Worm (Caenorhabditis elegans) whole organism, L1 larva: ENCODE results near the gene F41H10.4.

ENCODE experiments used
- F16B12.6 ChIP-seq: fragments of 150-350 bp; optimal IDR thresholded peaks from 2 replicates; lab custom pipeline; 2014; ENCODE audit warnings: missing biosample characterization, missing genetic modification characterization
- aha-1 ChIP-seq: fragments of 150-350 bp; optimal IDR thresholded peaks from 2 replicates; lab custom pipeline; 2014; ENCODE audit warnings: missing biosample characterization, missing genetic modification characterization
- aly-2 ChIP-seq: fragments of 150-350 bp; optimal IDR thresholded peaks from 2 replicates; lab custom pipeline; 2014; ENCODE audit warnings: missing biosample characterization, missing genetic modification characterization
- ceh-63 ChIP-seq: fragments of 200-800 bp; sonication (Bioruptor generic); optimal IDR thresholded peaks from 2 replicates; lab custom pipeline; 2018; ENCODE audit warnings: mild to moderate bottlenecking, missing genetic modification characterization, missing compliant biosample characterization
- ceh-8 ChIP-seq: fragments of 200-800 bp; sonication (Bioruptor generic); optimal IDR thresholded peaks from 2 replicates; lab custom pipeline; 2018; ENCODE audit warnings: mild to moderate bottlenecking, missing genetic modification characterization, moderate library complexity, missing compliant biosample characterization
- ceh-82 ChIP-seq, 3 experiments: fragments of 150-350 bp in 1 of 3; sonication (generic microtip) in 2 of 3; optimal IDR thresholded peaks; 2 replicates each; lab custom pipeline; 2014 to 2017; ENCODE audit warnings: missing biosample characterization in 3 of 3, missing genetic modification characterization in 3 of 3
- egl-13 ChIP-seq: sonication (generic microtip); optimal IDR thresholded peaks from 2 replicates; lab custom pipeline; 2016; ENCODE audit warnings: missing genotype, missing genetic modification reagents, missing genetic modification characterization, missing compliant biosample characterization
- egl-27 ChIP-seq, 2 experiments: fragments of 150-350 bp in 1 of 2; sonication (generic microtip); optimal IDR thresholded peaks; 3 replicates each; lab custom pipeline; 2017 to 2018; ENCODE audit warnings: missing biosample characterization in 2 of 2, missing genetic modification characterization in 2 of 2, missing genetic modification reagents in 2 of 2
- elt-3 ChIP-seq, 6 experiments: fragments of 150-350 bp in 1 of 6; sonication (generic microtip); optimal IDR thresholded peaks; 2 replicates each; lab custom pipeline; 2017 to 2018; ENCODE audit warnings: missing biosample characterization in 6 of 6, missing genetic modification characterization in 6 of 6, inconsistent platforms in 1 of 6
- fkh-10 ChIP-seq: sonication (generic microtip); optimal IDR thresholded peaks from 2 replicates; lab custom pipeline; 2017; ENCODE audit warnings: missing biosample characterization, missing genetic modification reagents, missing genetic modification characterization
- fkh-4 ChIP-seq: sonication (generic microtip); optimal IDR thresholded peaks from 2 replicates; lab custom pipeline; 2016; ENCODE audit warnings: missing compliant biosample characterization, missing genetic modification characterization, borderline replicate concordance
- fkh-8 ChIP-seq: sonication (generic microtip); optimal IDR thresholded peaks from 2 replicates; lab custom pipeline; 2016; ENCODE audit warnings: mild to moderate bottlenecking, missing genetic modification characterization, missing compliant biosample characterization
- fos-1 ChIP-seq: fragments of 150-350 bp; optimal IDR thresholded peaks from 2 replicates; lab custom pipeline; 2014; ENCODE audit warnings: missing biosample characterization, missing genetic modification characterization
- grh-1 ChIP-seq: fragments of 200-800 bp; sonication (Bioruptor generic); IDR thresholded peaks from 2 replicates; pipeline ENCODE4 v1.3.6; 2022; ENCODE audit warnings: missing genetic modification reagents, missing genetic modification characterization, missing compliant biosample characterization
- hlh-17 ChIP-seq: fragments of 200-800 bp; sonication (Bioruptor generic); optimal IDR thresholded peaks from 2 replicates; lab custom pipeline; 2018; ENCODE audit warnings: missing genetic modification characterization, mild to moderate bottlenecking, missing compliant biosample characterization, moderate library complexity, borderline replicate concordance
- hlh-4 ChIP-seq: sonication (generic microtip); optimal IDR thresholded peaks from 2 replicates; lab custom pipeline; 2016; ENCODE audit warnings: mild to moderate bottlenecking, missing genetic modification characterization, missing compliant biosample characterization
- hpl-2 ChIP-seq: fragments of 150-350 bp; optimal IDR thresholded peaks from 2 replicates; lab custom pipeline; 2014; ENCODE audit warnings: missing biosample characterization, missing genetic modification reagents, missing genetic modification characterization
- isw-1 ChIP-seq: fragments of 200-800 bp; sonication (Bioruptor generic); IDR thresholded peaks from 2 replicates; pipeline ENCODE4 v1.3.6; 2022; ENCODE audit warnings: missing genetic modification characterization, missing compliant biosample characterization
- jun-1 ChIP-seq: fragments of 150-350 bp; optimal IDR thresholded peaks from 2 replicates; lab custom pipeline; 2014; ENCODE audit warnings: missing biosample characterization, missing genetic modification reagents, missing genetic modification characterization
- lin-14 ChIP-seq: fragments of 200-800 bp; sonication (Bioruptor generic); optimal IDR thresholded peaks from 2 replicates; lab custom pipeline; 2018; ENCODE audit warnings: mild to moderate bottlenecking, missing genetic modification characterization, moderate library complexity, missing compliant biosample characterization
- lin-39 ChIP-seq: fragments of 150-350 bp; optimal IDR thresholded peaks from 2 replicates; lab custom pipeline; 2014; ENCODE audit warnings: missing biosample characterization, missing genetic modification reagents, missing genetic modification characterization
- lsy-2 ChIP-seq, 2 experiments: fragments of 150-350 bp; optimal IDR thresholded peaks; 2 replicates each; lab custom pipeline; 2014; ENCODE audit warnings: missing biosample characterization in 2 of 2, missing genetic modification characterization in 2 of 2
- mdl-1 ChIP-seq, 2 experiments: fragments of 150-350 bp; optimal IDR thresholded peaks; 2 replicates each; lab custom pipeline; 2014 to 2017; ENCODE audit warnings: missing biosample characterization in 2 of 2, missing genetic modification characterization in 2 of 2, inconsistent platforms in 1 of 2
- mef-2 ChIP-seq: fragments of 150-350 bp; optimal IDR thresholded peaks from 2 replicates; lab custom pipeline; 2014; ENCODE audit warnings: missing biosample characterization, missing genetic modification characterization
- nhr-12 ChIP-seq: sonication (generic microtip); optimal IDR thresholded peaks from 2 replicates; lab custom pipeline; 2017; ENCODE audit warnings: missing biosample characterization, missing genetic modification characterization
- nhr-19 ChIP-seq: fragments of 200-800 bp; sonication (Bioruptor generic); conservative IDR thresholded peaks from 2 replicates; pipeline ENCODE4 v1.3.6; 2022; ENCODE audit warnings: missing genetic modification characterization, missing compliant biosample characterization
- nhr-20 ChIP-seq: sonication (generic microtip); optimal IDR thresholded peaks from 2 replicates; lab custom pipeline; 2016; ENCODE audit warnings: mild to moderate bottlenecking, missing genetic modification characterization, missing compliant biosample characterization
- nhr-237 ChIP-seq: fragments of 150-350 bp; optimal IDR thresholded peaks from 2 replicates; lab custom pipeline; 2014; ENCODE audit warnings: missing biosample characterization, missing genetic modification characterization
- nhr-28 ChIP-seq: fragments of 150-350 bp; optimal IDR thresholded peaks from 2 replicates; lab custom pipeline; 2014; ENCODE audit warnings: missing biosample characterization, missing genetic modification characterization
- nhr-76 ChIP-seq: sonication (generic microtip); optimal IDR thresholded peaks from 2 replicates; lab custom pipeline; 2017; ENCODE audit warnings: missing biosample characterization, missing genetic modification characterization
- nhr-90 ChIP-seq: sonication (generic microtip); optimal IDR thresholded peaks from 2 replicates; lab custom pipeline; 2016; ENCODE audit warnings: mild to moderate bottlenecking, missing genetic modification characterization, missing compliant biosample characterization; ENCODE audit not compliant: poor library complexity
- skn-1 ChIP-seq: fragments of 150-350 bp; optimal IDR thresholded peaks from 2 replicates; lab custom pipeline; 2014; ENCODE audit warnings: missing biosample characterization, missing genetic modification characterization
- sptf-1 ChIP-seq: fragments of 150-350 bp; optimal IDR thresholded peaks from 2 replicates; lab custom pipeline; 2014; ENCODE audit warnings: missing biosample characterization, missing genetic modification characterization
- swsn-7 ChIP-seq: sonication (generic microtip); optimal IDR thresholded peaks from 2 replicates; lab custom pipeline; 2016; ENCODE audit warnings: missing genetic modification characterization, missing compliant biosample characterization
- tlp-1 ChIP-seq: fragments of 150-350 bp; optimal IDR thresholded peaks from 2 replicates; lab custom pipeline; 2014; ENCODE audit warnings: missing biosample characterization, missing genetic modification characterization
- unc-130 ChIP-seq: fragments of 150-350 bp; optimal IDR thresholded peaks from 2 replicates; lab custom pipeline; 2017; ENCODE audit warnings: missing biosample characterization, missing genetic modification characterization, inconsistent platforms
- unc-30 ChIP-seq: sonication (generic microtip); optimal IDR thresholded peaks from 2 replicates; lab custom pipeline; 2017; ENCODE audit warnings: missing biosample characterization, missing genetic modification characterization
- unc-62 ChIP-seq: fragments of 150-350 bp; optimal IDR thresholded peaks from 2 replicates; lab custom pipeline; 2014; ENCODE audit warnings: missing biosample characterization, missing genetic modification reagents, missing genetic modification characterization
- unc-86 ChIP-seq: sonication (generic microtip); optimal IDR thresholded peaks from 2 replicates; lab custom pipeline; 2016; ENCODE audit warnings: missing genetic modification characterization, missing compliant biosample characterization
- vab-15 ChIP-seq: sonication (generic microtip); optimal IDR thresholded peaks from 2 replicates; lab custom pipeline; 2017; ENCODE audit warnings: missing genotype, mild to moderate bottlenecking, missing genetic modification characterization, missing compliant biosample characterization
- zag-1 ChIP-seq: fragments of 150-350 bp; optimal IDR thresholded peaks from 2 replicates; lab custom pipeline; 2014; ENCODE audit warnings: missing biosample characterization, missing genetic modification characterization
- zip-4 ChIP-seq: fragments of 200-800 bp; sonication (Bioruptor generic); optimal IDR thresholded peaks from 2 replicates; lab custom pipeline; 2018; ENCODE audit warnings: mild to moderate bottlenecking, missing genetic modification characterization, moderate library complexity, missing compliant biosample characterization

The F41H10.4 gene

DNA sequence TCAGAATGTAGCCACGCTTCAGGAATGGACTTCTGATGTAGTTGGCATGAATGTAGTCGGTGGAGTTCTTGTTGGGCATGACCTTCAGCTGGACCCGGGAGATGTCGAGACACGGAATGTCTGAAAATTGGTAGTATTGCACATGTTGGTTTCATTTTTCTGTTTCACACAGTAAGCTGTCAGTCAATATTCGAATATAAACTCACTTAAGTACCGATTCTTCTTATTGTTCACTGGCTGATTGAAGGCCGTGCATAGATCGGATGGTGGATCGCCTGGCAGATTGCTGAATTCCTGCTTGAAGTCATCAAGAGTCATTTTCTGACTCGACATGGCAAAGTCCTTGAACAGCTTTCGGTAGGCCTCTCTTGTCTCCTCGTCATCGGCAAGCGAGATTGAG, 44.8 kb downstream of the F41H10.4 start:
- no peak for TF ChIP-seq unc-130 (tag; lab: Kevin White, UChicago)
- TF ChIP-seq lin-14 (GFP tag; lab: Kevin White, UChicago): no peak
- TF ChIP-seq nhr-237: no peak
- no peak for TF ChIP-seq egl-13 (tag; lab: Kevin White, UChicago)
- no peak for TF ChIP-seq mdl-1 (tag; optimal IDR thresholded peaks at IDR 0.05; lab: Kevin White, UChicago)
- TF ChIP-seq nhr-20 (tag; lab: Kevin White, UChicago): no peak
- TF ChIP-seq F16B12.6 (tag; lab: Kevin White, UChicago): no peak
- TF ChIP-seq lsy-2 (tag; optimal IDR thresholded peaks at IDR 0.05; lab: Kevin White, UChicago): no peak
- no peak for TF ChIP-seq nhr-90 (tag; lab: Kevin White, UChicago)

DNA sequence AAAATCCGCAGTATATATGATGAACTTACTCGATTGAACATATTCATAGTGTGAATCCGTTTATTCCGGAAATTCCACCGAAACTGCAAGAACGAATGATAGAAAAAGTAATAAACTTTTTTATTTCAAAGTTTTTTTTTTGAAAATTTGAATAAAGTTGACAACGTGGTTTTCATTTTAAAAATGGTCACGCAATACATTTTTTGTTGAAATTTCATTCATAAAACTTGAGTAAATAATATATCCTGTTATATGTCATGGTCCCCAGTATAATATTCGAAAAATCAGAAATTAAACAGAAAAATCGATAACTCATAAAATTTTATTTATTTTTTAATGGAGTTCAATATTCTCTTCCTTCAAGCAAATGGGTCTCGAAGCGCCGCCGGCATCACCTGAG, 46.8 kb downstream of the F41H10.4 start, which contains the start of gene ZK616.65:
Gene ZK616.65 (minus strand): TSS at position 101 of the 400 bp plus-strand sequence.
- TF ChIP-seq egl-27 (tag; optimal IDR thresholded peaks at IDR 0.05; lab: Kevin White, UChicago) (no peak), zag-1 (no peak), nhr-12 (tag; lab: Kevin White, UChicago) (no peak), mef-2 (tag; lab: Kevin White, UChicago) (no peak), fkh-4 (no peak), ceh-82 (tag; optimal IDR thresholded peaks at IDR 0.05; lab: Kevin White, UChicago) (no peak), aha-1 (tag; lab: Kevin White, UChicago) (no peak), grh-1 (GFP tag; lab: Robert Waterston, UW) (no peak), hlh-17 (no peak), fkh-10 (no peak), hpl-2 (GFP tag; lab: Kevin White, UChicago) (no peak), nhr-90 (tag; lab: Kevin White, UChicago) (no peak), unc-130 (tag; lab: Kevin White, UChicago) (no peak), tlp-1 (no peak)

DNA sequence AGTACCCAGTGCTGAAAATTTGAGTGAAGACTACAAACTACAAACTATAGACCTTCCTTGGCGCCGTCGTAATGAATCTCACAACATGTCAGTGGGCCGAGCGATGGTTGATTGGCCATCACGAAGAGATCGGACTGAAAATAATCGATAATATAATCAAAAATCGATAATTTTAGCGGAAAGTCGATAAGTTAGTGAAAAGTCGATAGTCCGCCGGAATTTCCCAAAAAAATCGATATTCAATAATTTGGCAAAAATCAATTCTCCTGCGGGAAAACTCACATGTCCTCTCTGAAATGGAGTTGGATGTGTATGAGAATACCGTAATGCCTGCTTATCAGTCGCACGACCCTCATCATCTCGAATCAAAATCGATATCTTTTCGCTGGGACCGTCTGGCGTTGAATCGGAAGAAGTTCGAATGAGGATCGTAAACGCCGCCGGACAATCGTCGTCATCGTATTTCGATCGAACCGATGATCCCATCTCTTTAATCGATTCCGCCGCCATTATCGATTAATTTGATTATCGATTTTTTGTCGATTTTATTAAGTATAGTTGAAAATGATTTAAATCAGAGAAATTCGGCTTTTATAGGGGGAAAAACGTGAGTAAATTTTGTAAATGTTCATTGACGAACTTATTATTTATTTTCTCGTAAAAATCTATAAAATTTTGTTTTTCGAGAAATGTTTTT, 47.4 kb downstream of the F41H10.4 start, which contains the start of gene ZK616.8:
Gene ZK616.8 (minus strand): TSS at position 553 of the 697 bp plus-strand sequence.
- TF ChIP-seq unc-30 (no peak), fkh-4 (no peak), hpl-2 (GFP tag; lab: Kevin White, UChicago) (no peak), elt-3 (tag; optimal IDR thresholded peaks at IDR 0.05; lab: Kevin White, UChicago) (no peak), fos-1 (no peak), sptf-1 (tag; lab: Kevin White, UChicago) (no peak)

DNA sequence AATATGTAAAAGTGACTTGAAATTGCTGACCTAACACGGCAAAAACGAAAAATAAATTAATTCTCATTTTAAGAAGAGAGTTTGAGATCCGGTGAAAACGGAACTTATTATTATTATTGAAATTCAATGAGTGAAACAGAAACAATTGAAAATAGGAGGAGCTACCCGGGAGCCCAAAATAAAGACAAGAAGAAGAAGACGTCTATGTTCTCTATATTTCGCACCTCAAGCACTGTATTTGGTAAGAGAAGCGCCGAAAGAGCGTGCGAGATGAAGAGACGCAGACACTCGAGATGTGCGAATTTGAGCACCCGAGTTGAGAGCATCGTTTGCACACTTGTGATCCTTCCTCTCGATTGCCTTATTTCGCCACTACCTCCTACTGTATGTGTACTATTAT, 51.3 kb downstream of the F41H10.4 start, which contains the start of gene spp-7:
Gene spp-7 (minus strand): TSS at position 101 of the 400 bp plus-strand sequence.
- TF ChIP-seq lin-39 (tag; lab: Kevin White, UChicago): no peak
- no peak for TF ChIP-seq skn-1 (tag; lab: Kevin White, UChicago)
- TF ChIP-seq fkh-8: no peak
- no peak for TF ChIP-seq aly-2 (tag; lab: Kevin White, UChicago)
- no peak for TF ChIP-seq zag-1
- TF ChIP-seq ceh-63 (GFP tag; lab: Kevin White, UChicago): no peak
- no peak for TF ChIP-seq nhr-28 (tag; lab: Kevin White, UChicago)
- TF ChIP-seq hlh-4 (tag; lab: Kevin White, UChicago): no peak
- no peak for TF ChIP-seq fkh-10
- TF ChIP-seq isw-1: no peak
- TF ChIP-seq nhr-19 (GFP tag; lab: Robert Waterston, UW): no peak
- TF ChIP-seq zip-4 (GFP tag; lab: Kevin White, UChicago): no peak
- no peak for TF ChIP-seq nhr-76
- TF ChIP-seq vab-15 (tag; lab: Kevin White, UChicago): no peak
- TF ChIP-seq ceh-8 (GFP tag; lab: Kevin White, UChicago): no peak
- no peak for TF ChIP-seq unc-86
- no peak for TF ChIP-seq unc-62 (GFP tag; lab: Kevin White, UChicago)
- TF ChIP-seq jun-1 (tag; lab: Kevin White, UChicago): no peak
- no peak for TF ChIP-seq swsn-7
- TF ChIP-seq, all 84 proteins: peak for 0
